Worm (Caenorhabditis elegans) whole organism, young adult: Measurements from ENCODE around the gene Y17D7B.10.

Experiments used
- B0336.3 ChIP-seq: fragments of 200-800 bp; sonication (Bioruptor generic); IDR thresholded peaks from 2 replicates; pipeline ENCODE4 v1.3.6; 2022; ENCODE audit warnings: missing genetic modification characterization, missing compliant biosample characterization
- F33H1.4 ChIP-seq: fragments of 200-800 bp; sonication (Bioruptor generic); IDR thresholded peaks from 2 replicates; pipeline ENCODE4 v1.3.6; 2022; ENCODE audit warnings: missing genetic modification reagents, missing genetic modification characterization, missing compliant biosample characterization
- F55B11.4 ChIP-seq: sonication (generic microtip); optimal IDR thresholded peaks from 2 replicates; lab custom pipeline; 2016; ENCODE audit warnings: missing compliant biosample characterization, missing genetic modification characterization, borderline replicate concordance; ENCODE audit not compliant: insufficient read depth
- T07F8.4 ChIP-seq: sonication (generic microtip); optimal IDR thresholded peaks from 2 replicates; lab custom pipeline; 2016; ENCODE audit warnings: mild to moderate bottlenecking, missing genetic modification characterization, moderate library complexity, missing compliant biosample characterization
- T26A5.8 ChIP-seq: sonication (generic microtip); optimal IDR thresholded peaks from 2 replicates; lab custom pipeline; 2016; ENCODE audit warnings: missing genetic modification characterization, missing compliant biosample characterization
- Y56A3A.18 ChIP-seq: fragments of 200-800 bp; sonication (Bioruptor generic); IDR thresholded peaks from 2 replicates; pipeline ENCODE4 v1.3.6; 2022; ENCODE audit warnings: missing genetic modification reagents, missing genetic modification characterization, missing compliant biosample characterization
- akir-1 ChIP-seq: fragments of 200-800 bp; sonication (Bioruptor generic); optimal IDR thresholded peaks from 2 replicates; lab custom pipeline; 2018; ENCODE audit warnings: mild to moderate bottlenecking, missing genetic modification characterization, moderate library complexity, missing compliant biosample characterization
- aptf-2 ChIP-seq: fragments of 200-800 bp; sonication (Bioruptor generic); conservative IDR thresholded peaks from 2 replicates; pipeline ENCODE4 v1.3.6; 2022; ENCODE audit warnings: missing genetic modification reagents, missing genetic modification characterization, missing compliant biosample characterization
- attf-3 ChIP-seq: fragments of 200-800 bp; sonication (Bioruptor generic); conservative IDR thresholded peaks from 2 replicates; pipeline ENCODE4 v1.3.6; 2022; ENCODE audit warnings: missing genetic modification reagents, missing genetic modification characterization, missing compliant biosample characterization
- attf-6 ChIP-seq: fragments of 200-800 bp; sonication (Bioruptor generic); IDR thresholded peaks from 2 replicates; pipeline ENCODE4 v1.3.6; 2022; ENCODE audit warnings: missing genetic modification reagents, missing genetic modification characterization, missing compliant biosample characterization
- bed-1 ChIP-seq: fragments of 200-800 bp; sonication (Bioruptor generic); IDR thresholded peaks from 2 replicates; pipeline ENCODE4 v1.3.6; 2022; ENCODE audit warnings: missing genetic modification reagents, missing genetic modification characterization, missing compliant biosample characterization
- cebp-1 ChIP-seq, 2 experiments: fragments of 200-800 bp in 1 of 2; sonication (Bioruptor generic) in 1 of 2; sonication (generic microtip) in 1 of 2; IDR thresholded peaks in 1 of 2; optimal IDR thresholded peaks in 1 of 2; 2 replicates each; pipeline versions ENCODE4 v1.3.6 to Lab custom; 2017 to 2022; ENCODE audit warnings: missing compliant biosample characterization in 2 of 2, missing genetic modification characterization in 2 of 2, mild to moderate bottlenecking in 1 of 2, missing genetic modification reagents in 1 of 2, moderate library complexity in 1 of 2
- ceh-91 ChIP-seq: fragments of 200-800 bp; sonication (Bioruptor generic); IDR thresholded peaks from 2 replicates; pipeline ENCODE4 v1.3.6; 2022; ENCODE audit warnings: missing genetic modification reagents, missing genetic modification characterization, missing compliant biosample characterization
- die-1 ChIP-seq: sonication (generic microtip); optimal IDR thresholded peaks from 2 replicates; lab custom pipeline; 2016; ENCODE audit warnings: missing genotype, mild to moderate bottlenecking, missing genetic modification characterization, missing compliant biosample characterization
- dox-1 ChIP-seq: fragments of 200-800 bp; sonication (Bioruptor generic); IDR thresholded peaks from 2 replicates; pipeline ENCODE4 v1.3.6; 2022; ENCODE audit warnings: missing genetic modification reagents, missing genetic modification characterization, missing compliant biosample characterization
- dpff-1 ChIP-seq: sonication (generic microtip); optimal IDR thresholded peaks from 2 replicates; lab custom pipeline; 2017; ENCODE audit warnings: mild to moderate bottlenecking, missing genetic modification characterization, missing compliant biosample characterization
- egl-18 ChIP-seq: fragments of 200-800 bp; sonication (Bioruptor generic); IDR thresholded peaks from 2 replicates; pipeline ENCODE4 v1.3.6; 2022; ENCODE audit warnings: missing genetic modification reagents, missing genetic modification characterization, missing compliant biosample characterization
- egl-44 ChIP-seq: fragments of 200-800 bp; sonication (Bioruptor generic); IDR thresholded peaks from 2 replicates; pipeline ENCODE4 v1.3.6; 2022; ENCODE audit warnings: missing genetic modification reagents, missing genetic modification characterization, missing compliant biosample characterization
- fkh-3 ChIP-seq: sonication (generic microtip); optimal IDR thresholded peaks from 2 replicates; lab custom pipeline; 2016; ENCODE audit warnings: mild to moderate bottlenecking, missing genetic modification characterization, missing compliant biosample characterization
- him-1 ChIP-seq: sonication (generic microtip); optimal IDR thresholded peaks from 2 replicates; lab custom pipeline; 2016; ENCODE audit warnings: missing genotype, missing genetic modification reagents, missing genetic modification characterization, missing compliant biosample characterization
- hsf-1 ChIP-seq: fragments of 200-800 bp; sonication (Bioruptor generic); IDR thresholded peaks from 2 replicates; pipeline ENCODE4 v1.3.6; 2022; ENCODE audit warnings: missing genetic modification reagents, missing genetic modification characterization, missing compliant biosample characterization
- let-526 ChIP-seq: fragments of 200-800 bp; sonication (Bioruptor generic); IDR thresholded peaks from 2 replicates; pipeline ENCODE4 v1.3.6; 2022; ENCODE audit warnings: missing genetic modification reagents, missing genetic modification characterization, missing compliant biosample characterization
- let-607 ChIP-seq, 2 experiments: fragments of 200-800 bp in 1 of 2; sonication (Bioruptor generic) in 1 of 2; sonication (generic microtip) in 1 of 2; optimal IDR thresholded peaks; 2 replicates each; lab custom pipeline; 2016 to 2018; ENCODE audit warnings: mild to moderate bottlenecking in 2 of 2, missing compliant biosample characterization in 2 of 2, missing genetic modification characterization in 2 of 2, moderate library complexity in 2 of 2, missing genotype in 1 of 2
- lsy-27 ChIP-seq: sonication (generic microtip); optimal IDR thresholded peaks from 2 replicates; lab custom pipeline; 2017; ENCODE audit warnings: missing genetic modification characterization, mild to moderate bottlenecking, missing compliant biosample characterization, antibody characterized with exemption, missing genotype, borderline replicate concordance; ENCODE audit not compliant: insufficient read depth
- mes-4 ChIP-seq: sonication (generic microtip); optimal IDR thresholded peaks from 2 replicates; lab custom pipeline; 2016; ENCODE audit warnings: missing genotype, missing genetic modification characterization, missing compliant biosample characterization
- mxl-1 ChIP-seq: sonication (generic microtip); optimal IDR thresholded peaks from 2 replicates; lab custom pipeline; 2016; ENCODE audit warnings: missing genetic modification characterization, missing compliant biosample characterization
- nfyb-1 ChIP-seq: fragments of 200-800 bp; sonication (Bioruptor generic); IDR thresholded peaks from 2 replicates; pipeline ENCODE4 v1.3.6; 2022; ENCODE audit warnings: missing genetic modification reagents, missing genetic modification characterization, missing compliant biosample characterization
- nhr-80 ChIP-seq: sonication (generic microtip); optimal IDR thresholded peaks from 2 replicates; lab custom pipeline; 2016; ENCODE audit warnings: missing genetic modification characterization, missing compliant biosample characterization
- rec-8 ChIP-seq, 2 experiments: sonication (generic microtip); optimal IDR thresholded peaks; 2 replicates each; lab custom pipeline; 2016; ENCODE audit warnings: mild to moderate bottlenecking in 2 of 2, missing genetic modification characterization in 2 of 2, missing genetic modification reagents in 2 of 2, missing genotype in 2 of 2, missing biosample characterization in 1 of 2, missing compliant biosample characterization in 1 of 2, moderate library complexity in 1 of 2
- snpc-1.3 ChIP-seq: sonication (generic microtip); optimal IDR thresholded peaks from 2 replicates; lab custom pipeline; 2017; ENCODE audit warnings: missing genetic modification characterization, mild to moderate bottlenecking, missing compliant biosample characterization, antibody characterized with exemption, moderate library complexity, missing genotype, missing genetic modification reagents; ENCODE audit not compliant: insufficient read depth
- tbp1 ChIP-seq: fragments of 200-800 bp; sonication (Bioruptor generic); optimal IDR thresholded peaks from 2 replicates; lab custom pipeline; 2018; ENCODE audit warnings: mild to moderate bottlenecking, missing genetic modification characterization, missing compliant biosample characterization
- tlf-1 ChIP-seq: fragments of 200-800 bp; sonication (Bioruptor generic); optimal IDR thresholded peaks from 2 replicates; lab custom pipeline; 2018; ENCODE audit warnings: mild to moderate bottlenecking, missing genetic modification characterization, missing compliant biosample characterization
- zfh-2 ChIP-seq: fragments of 200-800 bp; sonication (Bioruptor generic); conservative IDR thresholded peaks from 2 replicates; pipeline ENCODE4 v1.3.6; 2022; ENCODE audit warnings: missing genetic modification reagents, missing genetic modification characterization, missing compliant biosample characterization

Gene Y17D7B.10

ce11 chrV:18787417-18787918 is 4.0 kb downstream of the Y17D7B.10 start, which contains the start of gene Y17D7B.2:
Gene Y17D7B.2 (plus strand): TSS chrV:18787739.
- TF ChIP-seq rec-8 (tag; optimal IDR thresholded peaks at IDR 0.05; lab: Kevin White, UChicago), result no peak
- peak; percentile 64; the same call in 1 of the 2 replicates for TF ChIP-seq cebp-1 (GFP tag; IDR thresholded peaks at IDR 0.05; lab: Robert Waterston, UW)
- TF ChIP-seq cebp-1 (tag; optimal IDR thresholded peaks at IDR 0.05; lab: Kevin White, UChicago), result peak; percentile 96
- TF ChIP-seq mes-4 (tag; lab: Kevin White, UChicago), result no peak
- TF ChIP-seq Y56A3A.18 (GFP tag; lab: Robert Waterston, UW), result no peak
- TF ChIP-seq bed-1 (GFP tag; lab: Robert Waterston, UW), result no peak
- no peak for TF ChIP-seq ceh-91 (GFP tag; lab: Robert Waterston, UW)
- TF ChIP-seq die-1, result no peak
- TF ChIP-seq attf-6 (GFP tag; lab: Robert Waterston, UW), result no peak

ce11 chrV:18790658-18791057 is 7.1 kb downstream of the Y17D7B.10 start, which contains the start of gene nhr-231:
Gene nhr-231 (plus strand): TSS chrV:18790958.
- TF ChIP-seq aptf-2 (GFP tag; lab: Robert Waterston, UW) (no peak), cebp-1 (GFP tag; IDR thresholded peaks at IDR 0.05; lab: Robert Waterston, UW) (no peak), cebp-1 (tag; optimal IDR thresholded peaks at IDR 0.05; lab: Kevin White, UChicago) (peak; percentile 14)

- TF ChIP-seq nhr-80 (tag; lab: Kevin White, UChicago), result peak; percentile 17
- no peak for TF ChIP-seq mxl-1
- no peak for TF ChIP-seq let-607 (tag; optimal IDR thresholded peaks at IDR 0.05; lab: Kevin White, UChicago)
- no peak for TF ChIP-seq tbp1 (GFP tag; lab: Kevin White, UChicago)
- no peak for TF ChIP-seq nfyb-1 (GFP tag; lab: Robert Waterston, UW)
- TF ChIP-seq snpc-1.3, result no peak
- TF ChIP-seq egl-18 (GFP tag; lab: Robert Waterston, UW), result no peak
Observed at ce11 chrV:18800811-18801210, 17.3 kb downstream of the Y17D7B.10 start, which contains the start of gene nhr-170. Gene nhr-170 (minus strand): TSS chrV:18800826.

ce11 chrV:18802077-18802476 is 18.6 kb downstream of the Y17D7B.10 start, which contains the start of gene C54E10.11:
Gene C54E10.11 (minus strand): TSS chrV:18802177.
- no peak for TF ChIP-seq lsy-27 (tag; lab: Kevin White, UChicago)
- no peak for TF ChIP-seq dox-1 (GFP tag; lab: Robert Waterston, UW)
- no peak for TF ChIP-seq F55B11.4 (tag; lab: Kevin White, UChicago)
- TF ChIP-seq egl-44 (GFP tag; lab: Robert Waterston, UW), result no peak
- no peak for TF ChIP-seq T26A5.8 (tag; lab: Kevin White, UChicago)
- no peak for TF ChIP-seq let-526
- TF ChIP-seq fkh-3, result no peak
- TF ChIP-seq egl-18 (GFP tag; lab: Robert Waterston, UW), result no peak
- no peak for TF ChIP-seq attf-3 (GFP tag; lab: Robert Waterston, UW)
- TF ChIP-seq akir-1 (GFP tag; lab: Kevin White, UChicago), result no peak
- TF ChIP-seq tlf-1 (GFP tag; lab: Kevin White, UChicago), result no peak
- no peak for TF ChIP-seq hsf-1 (GFP tag; lab: Robert Waterston, UW)
- TF ChIP-seq dpff-1 (tag; lab: Kevin White, UChicago), result no peak
- TF ChIP-seq die-1, result no peak
- TF ChIP-seq nhr-80 (tag; lab: Kevin White, UChicago), result no peak
- TF ChIP-seq T07F8.4, result no peak
- TF ChIP-seq B0336.3, result no peak
- no peak for TF ChIP-seq him-1 (tag; lab: Kevin White, UChicago)
- no peak for TF ChIP-seq F33H1.4 (GFP tag; lab: Robert Waterston, UW)
- no peak for TF ChIP-seq zfh-2 (GFP tag; lab: Robert Waterston, UW)
